Fruit fly (Drosophila melanogaster) whole organism, embryonic: ENCODE measurements around the gene CG11581.

Experiments used
- Abd-B ChIP-seq: fragments of 200-800 bp; sonication (Bioruptor generic); optimal IDR thresholded peaks from 2 replicates; lab custom pipeline; 2018; ENCODE audit warnings: missing biosample characterization, mild to moderate bottlenecking, missing genetic modification characterization, moderate library complexity
- B-H2 ChIP-seq: fragments of 200-800 bp; sonication (Bioruptor generic); optimal IDR thresholded peaks from 2 replicates; lab custom pipeline; 2018; ENCODE audit warnings: missing biosample characterization, mild to moderate bottlenecking, missing genetic modification characterization
- Blimp-1 ChIP-seq: fragments of 200-800 bp; sonication (Bioruptor generic); optimal IDR thresholded peaks from 3 replicates; lab custom pipeline; 2018; ENCODE audit warnings: missing biosample characterization, missing genetic modification characterization, mild to moderate bottlenecking, moderate library complexity, missing genetic modification reagents
- CG10147 ChIP-seq: fragments of 200-800 bp; sonication (Bioruptor generic); optimal IDR thresholded peaks from 2 replicates; lab custom pipeline; 2019; ENCODE audit warnings: missing biosample characterization, mild to moderate bottlenecking, missing genetic modification characterization, moderate library complexity
- CG10565 ChIP-seq: fragments of 200-800 bp; sonication (Bioruptor generic); optimal IDR thresholded peaks from 3 replicates; lab custom pipeline; 2016; ENCODE audit warnings: missing biosample characterization, mild to moderate bottlenecking, missing genetic modification characterization
- CG10959 ChIP-seq: fragments of 200-800 bp; sonication (Bioruptor generic); IDR thresholded peaks from 2 replicates; pipeline ENCODE4 v1.3.6; 2022; ENCODE audit warnings: missing biosample characterization, missing genetic modification characterization
- CG13894 ChIP-seq: fragments of 200-800 bp; sonication (Bioruptor generic); optimal IDR thresholded peaks from 3 replicates; lab custom pipeline; 2018; ENCODE audit warnings: missing biosample characterization, mild to moderate bottlenecking, missing genetic modification characterization, moderate library complexity
- CG15269 ChIP-seq: fragments of 200-800 bp; sonication (Bioruptor generic); optimal IDR thresholded peaks from 2 replicates; lab custom pipeline; 2018; ENCODE audit warnings: missing biosample characterization, mild to moderate bottlenecking, missing genetic modification characterization, moderate library complexity
- CG15696 ChIP-seq: fragments of 200-800 bp; sonication (Bioruptor generic); optimal IDR thresholded peaks from 2 replicates; lab custom pipeline; 2019; ENCODE audit warnings: missing biosample characterization, mild to moderate bottlenecking, missing genetic modification characterization, moderate library complexity
- CG17359 ChIP-seq: fragments of 200-800 bp; sonication (Bioruptor generic); optimal IDR thresholded peaks from 3 replicates; lab custom pipeline; 2018; ENCODE audit warnings: missing biosample characterization, mild to moderate bottlenecking, missing genetic modification characterization, moderate library complexity
- CG2120 ChIP-seq: fragments of 200-800 bp; sonication (Bioruptor generic); optimal IDR thresholded peaks from 3 replicates; lab custom pipeline; 2016; ENCODE audit warnings: missing biosample characterization, missing genetic modification characterization
- CG31224 ChIP-seq: fragments of 200-800 bp; sonication (Bioruptor generic); IDR thresholded peaks from 2 replicates; pipeline ENCODE4 v1.3.6; 2022; ENCODE audit warnings: missing biosample characterization, missing genetic modification characterization
- CG33557 ChIP-seq: fragments of 200-800 bp; sonication (Bioruptor generic); optimal IDR thresholded peaks from 2 replicates; lab custom pipeline; 2019; ENCODE audit warnings: missing biosample characterization, mild to moderate bottlenecking, missing genetic modification characterization, moderate library complexity
- CG6254 ChIP-seq: fragments of 200-800 bp; sonication (Bioruptor generic); optimal IDR thresholded peaks from 3 replicates; lab custom pipeline; 2017; ENCODE audit warnings: mild to moderate bottlenecking, missing biosample characterization, missing genetic modification reagents, missing genetic modification characterization
- CG6683 ChIP-seq: fragments of 200-800 bp; sonication (Bioruptor generic); optimal IDR thresholded peaks from 2 replicates; lab custom pipeline; 2017; ENCODE audit warnings: missing biosample characterization, mild to moderate bottlenecking, missing genetic modification characterization, missing genetic modification reagents
- CG7556 ChIP-seq: fragments of 200-800 bp; sonication (Bioruptor generic); optimal IDR thresholded peaks from 2 replicates; lab custom pipeline; 2017; ENCODE audit warnings: missing biosample characterization, mild to moderate bottlenecking, missing genetic modification characterization
- CG7987 ChIP-seq: fragments of 200-800 bp; sonication (Bioruptor generic); optimal IDR thresholded peaks from 2 replicates; lab custom pipeline; 2018; ENCODE audit warnings: missing biosample characterization, mild to moderate bottlenecking, missing genetic modification characterization, moderate library complexity
- CG9876 ChIP-seq: fragments of 200-800 bp; sonication (Bioruptor generic); optimal IDR thresholded peaks from 2 replicates; lab custom pipeline; 2016; ENCODE audit warnings: missing biosample characterization, missing genetic modification characterization
- CkIIα-i1 ChIP-seq: fragments of 200-800 bp; sonication (Bioruptor generic); IDR thresholded peaks from 2 replicates; pipeline ENCODE4 v1.3.6; 2022; ENCODE audit warnings: missing biosample characterization, missing genetic modification characterization
- HmgZ ChIP-seq: fragments of 200-800 bp; sonication (Bioruptor generic); optimal IDR thresholded peaks from 2 replicates; lab custom pipeline; 2018; ENCODE audit warnings: missing biosample characterization, mild to moderate bottlenecking, missing genetic modification characterization
- Hmx ChIP-seq: fragments of 200-800 bp; sonication (Bioruptor generic); optimal IDR thresholded peaks from 2 replicates; lab custom pipeline; 2016; ENCODE audit warnings: missing biosample characterization, missing genetic modification characterization
- Hr78 ChIP-seq, 2 experiments: fragments of 200-800 bp in 1 of 2; fragments of >200 bp in 1 of 2; sonication (Bioruptor generic) in 1 of 2; optimal IDR thresholded peaks; 2 replicates each; lab custom pipeline; 2017 to 2019; ENCODE audit warnings: missing biosample characterization in 2 of 2, missing genetic modification characterization in 2 of 2, mild to moderate bottlenecking in 1 of 2, moderate library complexity in 1 of 2
- Meics ChIP-seq: fragments of 200-800 bp; sonication (Bioruptor generic); optimal IDR thresholded peaks from 2 replicates; lab custom pipeline; 2017; ENCODE audit warnings: missing biosample characterization, mild to moderate bottlenecking, missing genetic modification characterization
- NC2α ChIP-seq: fragments of 200-800 bp; sonication (Bioruptor generic); optimal IDR thresholded peaks from 2 replicates; lab custom pipeline; 2016; ENCODE audit warnings: missing biosample characterization, missing genetic modification characterization
- NFAT ChIP-seq: fragments of 200-800 bp; sonication (Bioruptor generic); IDR thresholded peaks from 2 replicates; pipeline ENCODE4 v1.3.6; 2022; ENCODE audit warnings: missing biosample characterization, missing genetic modification characterization
- NK7.1 ChIP-seq: fragments of 200-800 bp; sonication (Bioruptor generic); optimal IDR thresholded peaks from 3 replicates; lab custom pipeline; 2016; ENCODE audit warnings: missing biosample characterization, missing genetic modification characterization
- Nf-YB ChIP-seq: fragments of 200-800 bp; sonication (Bioruptor generic); optimal IDR thresholded peaks from 3 replicates; lab custom pipeline; 2019; ENCODE audit warnings: missing biosample characterization, mild to moderate bottlenecking, missing genetic modification characterization, moderate library complexity
- Optix ChIP-seq: fragments of 200-800 bp; sonication (Bioruptor generic); IDR thresholded peaks from 3 replicates; pipeline ENCODE4 v1.3.6; 2022; ENCODE audit warnings: missing biosample characterization, missing genetic modification characterization
- Ptx1 ChIP-seq: fragments of 200-800 bp; sonication (Bioruptor generic); IDR thresholded peaks from 2 replicates; pipeline ENCODE4 v1.3.6; 2022; ENCODE audit warnings: missing biosample characterization, missing genetic modification characterization
- Side ChIP-seq: fragments of 200-800 bp; sonication (Bioruptor generic); optimal IDR thresholded peaks from 2 replicates; lab custom pipeline; 2016; ENCODE audit warnings: missing biosample characterization, missing genetic modification characterization
- Sry-δ ChIP-seq: fragments of 200-800 bp; sonication (Bioruptor generic); optimal IDR thresholded peaks from 2 replicates; lab custom pipeline; 2016; ENCODE audit warnings: missing biosample characterization, missing genetic modification characterization
- Xbp1 ChIP-seq: fragments of 200-800 bp; sonication (Bioruptor generic); optimal IDR thresholded peaks from 3 replicates; lab custom pipeline; 2016; ENCODE audit warnings: missing biosample characterization, mild to moderate bottlenecking, missing genetic modification characterization
- ap ChIP-seq: fragments of 200-800 bp; sonication (Bioruptor generic); IDR thresholded peaks from 2 replicates; pipeline ENCODE4 v1.3.6; 2022; ENCODE audit warnings: missing biosample characterization, missing genetic modification characterization
- ase ChIP-seq: fragments of 200-800 bp; sonication (Bioruptor generic); IDR thresholded peaks from 3 replicates; pipeline ENCODE4 v1.3.6; 2022; ENCODE audit warnings: missing biosample characterization, missing genetic modification characterization
- ash1 ChIP-seq: fragments of 200-800 bp; sonication (Bioruptor generic); optimal IDR thresholded peaks from 2 replicates; lab custom pipeline; 2018; ENCODE audit warnings: missing biosample characterization, mild to moderate bottlenecking, missing genetic modification characterization
- cg ChIP-seq: fragments of 200-800 bp; sonication (Bioruptor generic); optimal IDR thresholded peaks from 3 replicates; lab custom pipeline; 2019; ENCODE audit warnings: missing biosample characterization, mild to moderate bottlenecking, missing genetic modification characterization, moderate library complexity
- chn ChIP-seq: fragments of 200-800 bp; sonication (Bioruptor generic); optimal IDR thresholded peaks from 2 replicates; lab custom pipeline; 2016; ENCODE audit warnings: missing biosample characterization, missing genetic modification characterization
- dimm ChIP-seq: fragments of 200-800 bp; sonication (Bioruptor generic); IDR thresholded peaks from 2 replicates; pipeline ENCODE4 v1.3.6; 2022; ENCODE audit warnings: missing biosample characterization, missing genetic modification characterization
- esg ChIP-seq: fragments of 200-800 bp; sonication (Bioruptor generic); conservative IDR thresholded peaks from 2 replicates; pipeline ENCODE4 v1.3.6; 2022; ENCODE audit warnings: missing biosample characterization, missing genetic modification characterization
- h ChIP-seq: fragments of >200 bp; optimal IDR thresholded peaks from 2 replicates; lab custom pipeline; 2017
- ind ChIP-seq: fragments of 200-800 bp; sonication (Bioruptor generic); optimal IDR thresholded peaks from 3 replicates; lab custom pipeline; 2016; ENCODE audit warnings: missing biosample characterization, missing genetic modification characterization
- oc ChIP-seq: fragments of 200-800 bp; sonication (Bioruptor generic); optimal IDR thresholded peaks from 2 replicates; lab custom pipeline; 2018; ENCODE audit warnings: missing biosample characterization, mild to moderate bottlenecking, missing genetic modification characterization, moderate library complexity
- odd ChIP-seq: fragments of 200-800 bp; sonication (Bioruptor generic); optimal IDR thresholded peaks from 2 replicates; lab custom pipeline; 2017; ENCODE audit warnings: missing biosample characterization, mild to moderate bottlenecking, missing genetic modification characterization
- pfk ChIP-seq: fragments of 200-800 bp; sonication (Bioruptor generic); optimal IDR thresholded peaks from 2 replicates; lab custom pipeline; 2018; ENCODE audit warnings: missing biosample characterization, mild to moderate bottlenecking, missing genetic modification characterization, moderate library complexity
- seq ChIP-seq: fragments of 200-800 bp; sonication (Bioruptor generic); IDR thresholded peaks from 2 replicates; pipeline ENCODE4 v1.3.6; 2022; ENCODE audit warnings: missing biosample characterization, missing genetic modification characterization
- stc ChIP-seq: fragments of 200-800 bp; sonication (Bioruptor generic); IDR thresholded peaks from 2 replicates; pipeline ENCODE4 v1.3.6; 2022; ENCODE audit warnings: missing biosample characterization, missing genetic modification characterization
- tio ChIP-seq: fragments of 200-800 bp; sonication (Bioruptor generic); optimal IDR thresholded peaks from 2 replicates; lab custom pipeline; 2017; ENCODE audit warnings: missing biosample characterization, missing genetic modification characterization, inconsistent platforms
- tll ChIP-seq, 2 experiments: fragments of 200-800 bp in 1 of 2; fragments of >200 bp in 1 of 2; sonication (Bioruptor generic) in 1 of 2; optimal IDR thresholded peaks; 2 replicates each; lab custom pipeline; 2017 to 2019; ENCODE audit warnings: missing biosample characterization in 2 of 2, missing genetic modification characterization in 2 of 2, mild to moderate bottlenecking in 1 of 2, moderate library complexity in 1 of 2
- tup ChIP-seq: fragments of 200-800 bp; sonication (Bioruptor generic); optimal IDR thresholded peaks from 2 replicates; lab custom pipeline; 2016; ENCODE audit warnings: missing biosample characterization, mild to moderate bottlenecking, missing genetic modification characterization, moderate library complexity
- tx ChIP-seq: fragments of 200-800 bp; sonication (Bioruptor generic); optimal IDR thresholded peaks from 2 replicates; lab custom pipeline; 2016; ENCODE audit warnings: missing biosample characterization, missing genetic modification characterization
- yki ChIP-seq: fragments of >200 bp; optimal IDR thresholded peaks from 3 replicates; lab custom pipeline; 2018

Gene CG11581

dm6 chrX:14218045-14218483 is 41.3 kb downstream of the CG11581 start (continued):
- TF ChIP-seq ind (GFP tag; lab: Kevin White, UChicago) = peak; percentile 82
- peak in 1 of 2 experiments; percentile 53 for TF ChIP-seq Hr78 (GFP tag; optimal IDR thresholded peaks at IDR 0.05; lab: Kevin White, UChicago)
- TF ChIP-seq CG17359 = peak; percentile 90
- no peak for TF ChIP-seq ash1 (GFP tag; lab: Kevin White, UChicago)
- TF ChIP-seq tio (GFP tag; lab: Kevin White, UChicago) = peak; percentile 78
- peak; percentile 55 for TF ChIP-seq chn (GFP tag; lab: Kevin White, UChicago)
- TF ChIP-seq CG6254 (GFP tag; lab: Kevin White, UChicago) = peak; percentile 82
- TF ChIP-seq dimm = peak; percentile 60; the same call in 1 of the 2 replicates
- TF ChIP-seq Hmx = peak; percentile 26
- TF ChIP-seq seq (GFP tag; lab: Robert Waterston, UW) = peak; percentile 80
- peak; percentile 79 for TF ChIP-seq HmgZ (tag; lab: Kevin White, UChicago)
- no peak for TF ChIP-seq yki (lab: Kevin White, UChicago)
- TF ChIP-seq Abd-B (GFP tag; lab: Kevin White, UChicago) = peak; percentile 82
- TF ChIP-seq Xbp1 (GFP tag; lab: Kevin White, UChicago) = peak; percentile 88
- TF ChIP-seq Blimp-1 (GFP tag; lab: Kevin White, UChicago) = peak; percentile 88
- TF ChIP-seq CG15269 (tag; lab: Kevin White, UChicago) = peak; percentile 92
- TF ChIP-seq NK7.1 (GFP tag; lab: Kevin White, UChicago) = peak; percentile 15
- peak; percentile 88 for TF ChIP-seq CG2120 (GFP tag; lab: Kevin White, UChicago)
- TF ChIP-seq stc (GFP tag; lab: Robert Waterston, UW) = peak; percentile 85
- peak; percentile 41 for TF ChIP-seq tx (GFP tag; lab: Kevin White, UChicago)
- peak; percentile 72 for TF ChIP-seq CG33557 (GFP tag; lab: Kevin White, UChicago)
- TF ChIP-seq Nf-YB (GFP tag; lab: Kevin White, UChicago) = peak; percentile 72
- peak; percentile 26 for TF ChIP-seq Sry-δ (GFP tag; lab: Kevin White, UChicago)
- TF ChIP-seq esg (GFP tag; lab: Robert Waterston, UW) = peak; percentile 78
- TF ChIP-seq odd (GFP tag; lab: Kevin White, UChicago) = peak; percentile 80
- no peak for TF ChIP-seq NC2α (GFP tag; lab: Kevin White, UChicago)
- peak; percentile 36 for TF ChIP-seq CG9876 (GFP tag; lab: Kevin White, UChicago)
- peak; percentile 81 for TF ChIP-seq CG31224 (GFP tag; lab: Robert Waterston, UW)
- TF ChIP-seq CG6683 = peak; percentile 79
- TF ChIP-seq CG10147 = peak; percentile 86
- peak; percentile 76 for TF ChIP-seq oc
- TF ChIP-seq cg (GFP tag; lab: Kevin White, UChicago) = no peak
- peak; percentile 81 for TF ChIP-seq ase (GFP tag; lab: Robert Waterston, UW)
- 0 out of 3 replicates have a peak, but pooled peaks have one; percentile 53 for TF ChIP-seq Optix (GFP tag; lab: Robert Waterston, UW)
- TF ChIP-seq CG10565 = peak; percentile 28
- peak; percentile 68 for TF ChIP-seq Side (GFP tag; lab: Kevin White, UChicago)
- peak; percentile 75 for TF ChIP-seq CG15696 (tag; lab: Kevin White, UChicago)
- TF ChIP-seq NFAT (GFP tag; lab: Robert Waterston, UW) = peak; percentile 55; the same call in 1 of the 2 replicates
- peak; percentile 87 for TF ChIP-seq Meics
- TF ChIP-seq CG7556 (GFP tag; lab: Kevin White, UChicago) = peak; percentile 91
- TF ChIP-seq tup (GFP tag; lab: Kevin White, UChicago) = peak; percentile 44
- TF ChIP-seq CkIIα-i1 (GFP tag; lab: Robert Waterston, UW) = no peak
- no peak for TF ChIP-seq pfk
- TF ChIP-seq CG13894 = peak; percentile 37
- peak; percentile 91 for TF ChIP-seq Ptx1 (GFP tag; lab: Robert Waterston, UW)
- peak; percentile 27 for TF ChIP-seq CG7987
- TF ChIP-seq ap (GFP tag; lab: Robert Waterston, UW) = peak; percentile 66
- TF ChIP-seq CG10959 (GFP tag; lab: Robert Waterston, UW) = peak; percentile 76
- TF ChIP-seq h = no peak
- peak; percentile 0 for TF ChIP-seq B-H2
- TF ChIP-seq tll (GFP tag; optimal IDR thresholded peaks at IDR 0.05; lab: Kevin White, UChicago) = no peak
